Fruit fly (Drosophila melanogaster) whole organism, embryonic: Measurements from ENCODE around the gene CG11703.

Source experiments
- Ada2b ChIP-seq: fragments of 200-800 bp; sonication (Bioruptor generic); IDR thresholded peaks from 2 replicates; pipeline ENCODE4 v1.3.6; 2022; ENCODE audit warnings: missing biosample characterization, missing genetic modification characterization
- Atf6 ChIP-seq: fragments of 200-800 bp; sonication (Bioruptor generic); IDR thresholded peaks from 2 replicates; pipeline ENCODE4 v1.3.6; 2022; ENCODE audit warnings: missing biosample characterization, missing genetic modification characterization
- B-H2 ChIP-seq: fragments of 200-800 bp; sonication (Bioruptor generic); optimal IDR thresholded peaks from 2 replicates; lab custom pipeline; 2018; ENCODE audit warnings: missing biosample characterization, mild to moderate bottlenecking, missing genetic modification characterization
- CG10543 ChIP-seq: fragments of 200-800 bp; sonication (Bioruptor generic); optimal IDR thresholded peaks from 3 replicates; lab custom pipeline; 2017; ENCODE audit warnings: missing biosample characterization, mild to moderate bottlenecking, missing genetic modification characterization, moderate library complexity
- CG11696 ChIP-seq: fragments of 200-800 bp; sonication (Bioruptor generic); IDR thresholded peaks from 2 replicates; pipeline ENCODE4 v1.3.6; 2022; ENCODE audit warnings: missing biosample characterization, missing genetic modification characterization
- CG12659 ChIP-seq: fragments of 200-800 bp; sonication (Bioruptor generic); optimal IDR thresholded peaks from 3 replicates; lab custom pipeline; 2017; ENCODE audit warnings: mild to moderate bottlenecking, missing biosample characterization, missing genetic modification reagents, missing genetic modification characterization
- CG12769 ChIP-seq: fragments of 200-800 bp; sonication (Bioruptor generic); optimal IDR thresholded peaks from 2 replicates; lab custom pipeline; 2019; ENCODE audit warnings: missing biosample characterization, mild to moderate bottlenecking, missing genetic modification characterization, moderate library complexity
- CG13296 ChIP-seq: fragments of 200-800 bp; sonication (Bioruptor generic); optimal IDR thresholded peaks from 3 replicates; lab custom pipeline; 2018; ENCODE audit warnings: missing biosample characterization, mild to moderate bottlenecking, missing genetic modification characterization
- CG13775 ChIP-seq: fragments of 200-800 bp; sonication (Bioruptor generic); optimal IDR thresholded peaks from 3 replicates; lab custom pipeline; 2017; ENCODE audit warnings: missing biosample characterization, mild to moderate bottlenecking, missing genetic modification characterization
- CG13894 ChIP-seq: fragments of 200-800 bp; sonication (Bioruptor generic); optimal IDR thresholded peaks from 3 replicates; lab custom pipeline; 2018; ENCODE audit warnings: missing biosample characterization, mild to moderate bottlenecking, missing genetic modification characterization, moderate library complexity
- CG14014 ChIP-seq: fragments of 200-800 bp; sonication (Bioruptor generic); IDR thresholded peaks from 2 replicates; pipeline ENCODE4 v1.3.6; 2022; ENCODE audit warnings: missing biosample characterization, missing genetic modification characterization
- CG15269 ChIP-seq: fragments of 200-800 bp; sonication (Bioruptor generic); optimal IDR thresholded peaks from 2 replicates; lab custom pipeline; 2018; ENCODE audit warnings: missing biosample characterization, mild to moderate bottlenecking, missing genetic modification characterization, moderate library complexity
- CG17385 ChIP-seq: fragments of 200-800 bp; sonication (Bioruptor generic); optimal IDR thresholded peaks from 3 replicates; lab custom pipeline; 2018; ENCODE audit warnings: missing biosample characterization, mild to moderate bottlenecking, missing genetic modification characterization
- CG1792 ChIP-seq: fragments of 200-800 bp; sonication (Bioruptor generic); optimal IDR thresholded peaks from 2 replicates; lab custom pipeline; 2016; ENCODE audit warnings: missing biosample characterization, missing genetic modification characterization
- CG18599 ChIP-seq: fragments of 200-800 bp; sonication (Bioruptor generic); optimal IDR thresholded peaks from 3 replicates; lab custom pipeline; 2017; ENCODE audit warnings: missing biosample characterization, missing genetic modification characterization, mild to moderate bottlenecking, moderate library complexity, missing genetic modification reagents
- CG31365 ChIP-seq: fragments of 200-800 bp; sonication (Bioruptor generic); optimal IDR thresholded peaks from 2 replicates; lab custom pipeline; 2018; ENCODE audit warnings: missing biosample characterization, mild to moderate bottlenecking, missing genetic modification characterization
- CG3281 ChIP-seq: fragments of 200-800 bp; sonication (Bioruptor generic); optimal IDR thresholded peaks from 3 replicates; lab custom pipeline; 2017; ENCODE audit warnings: missing biosample characterization, mild to moderate bottlenecking, missing genetic modification characterization
- CG3995 ChIP-seq: fragments of 200-800 bp; sonication (Bioruptor generic); optimal IDR thresholded peaks from 3 replicates; lab custom pipeline; 2016; ENCODE audit warnings: missing biosample characterization, missing genetic modification characterization
- CG6175 ChIP-seq: fragments of 200-800 bp; sonication (Bioruptor generic); IDR thresholded peaks from 3 replicates; pipeline ENCODE4 v1.3.6; 2022; ENCODE audit warnings: missing biosample characterization, missing genetic modification characterization
- CG6813 ChIP-seq: fragments of 200-800 bp; sonication (Bioruptor generic); optimal IDR thresholded peaks from 2 replicates; lab custom pipeline; 2017; ENCODE audit warnings: missing biosample characterization, missing genetic modification characterization, mild to moderate bottlenecking, moderate library complexity, missing genetic modification reagents
- CG7987 ChIP-seq: fragments of 200-800 bp; sonication (Bioruptor generic); optimal IDR thresholded peaks from 2 replicates; lab custom pipeline; 2018; ENCODE audit warnings: missing biosample characterization, mild to moderate bottlenecking, missing genetic modification characterization, moderate library complexity
- CG8290 ChIP-seq, 3 experiments: fragments of 200-800 bp; sonication (Bioruptor generic); optimal IDR thresholded peaks; 2 replicates each; lab custom pipeline; 2016 to 2019; ENCODE audit warnings: missing biosample characterization in 3 of 3, missing genetic modification characterization in 3 of 3, mild to moderate bottlenecking in 2 of 3, moderate library complexity in 1 of 3
- Dad ChIP-seq: fragments of 200-800 bp; sonication (Bioruptor generic); optimal IDR thresholded peaks from 3 replicates; lab custom pipeline; 2016; ENCODE audit warnings: missing biosample characterization, missing genetic modification characterization
- E2f1 ChIP-seq: fragments of 200-800 bp; sonication (Bioruptor generic); IDR thresholded peaks from 2 replicates; pipeline ENCODE4 v1.3.6; 2022; ENCODE audit warnings: missing biosample characterization, missing genetic modification characterization
- Fer2 ChIP-seq: fragments of 200-800 bp; sonication (Bioruptor generic); optimal IDR thresholded peaks from 2 replicates; lab custom pipeline; 2018; ENCODE audit warnings: missing biosample characterization, mild to moderate bottlenecking, missing genetic modification characterization, moderate library complexity
- HHEX ChIP-seq: fragments of 200-800 bp; sonication (Bioruptor generic); optimal IDR thresholded peaks from 3 replicates; lab custom pipeline; 2017; ENCODE audit warnings: missing biosample characterization, mild to moderate bottlenecking, missing genetic modification characterization, missing genetic modification reagents
- HmgZ ChIP-seq: fragments of 200-800 bp; sonication (Bioruptor generic); optimal IDR thresholded peaks from 2 replicates; lab custom pipeline; 2018; ENCODE audit warnings: missing biosample characterization, mild to moderate bottlenecking, missing genetic modification characterization
- Med ChIP-seq: fragments of 200-800 bp; sonication (Bioruptor generic); peaks from one replicate; lab custom pipeline; 2016; ENCODE audit warnings: missing biosample characterization, missing genetic modification characterization, mild to moderate bottlenecking, inconsistent platforms, moderate library complexity
- Nf-YC ChIP-seq: fragments of 200-800 bp; optimal IDR thresholded peaks from 3 replicates; lab custom pipeline; 2019; ENCODE audit warnings: missing biosample characterization, mild to moderate bottlenecking, missing genetic modification characterization, moderate library complexity
- Pdp1 ChIP-seq, 2 experiments: fragments of 200-800 bp; sonication (Bioruptor generic); optimal IDR thresholded peaks; 3 replicates each; lab custom pipeline; 2016; ENCODE audit warnings: missing biosample characterization in 2 of 2, missing genetic modification characterization in 2 of 2, mild to moderate bottlenecking in 1 of 2, moderate library complexity in 1 of 2
- Rfx ChIP-seq: fragments of 200-800 bp; sonication (Bioruptor generic); IDR thresholded peaks from 2 replicates; pipeline ENCODE4 v1.3.6; 2022; ENCODE audit warnings: missing biosample characterization, missing genetic modification characterization
- Vsx1 ChIP-seq: fragments of 200-800 bp; sonication (Bioruptor generic); optimal IDR thresholded peaks from 2 replicates; lab custom pipeline; 2017; ENCODE audit warnings: missing biosample characterization, mild to moderate bottlenecking, missing genetic modification characterization, missing genetic modification reagents
- abd-A ChIP-seq: fragments of 200-800 bp; sonication (Bioruptor generic); optimal IDR thresholded peaks from 3 replicates; lab custom pipeline; 2019; ENCODE audit warnings: missing biosample characterization, mild to moderate bottlenecking, missing genetic modification characterization, moderate library complexity
- ap ChIP-seq: fragments of 200-800 bp; sonication (Bioruptor generic); IDR thresholded peaks from 2 replicates; pipeline ENCODE4 v1.3.6; 2022; ENCODE audit warnings: missing biosample characterization, missing genetic modification characterization
- cad ChIP-seq: fragments of >200 bp; optimal IDR thresholded peaks from 2 replicates; lab custom pipeline; 2017; ENCODE audit warnings: missing biosample characterization, missing genetic modification characterization
- chif ChIP-seq, 2 experiments: fragments of 200-800 bp; sonication (Bioruptor generic); optimal IDR thresholded peaks; 3 replicates each; lab custom pipeline; 2016; ENCODE audit warnings: missing biosample characterization in 2 of 2, missing genetic modification characterization in 2 of 2
- crol ChIP-seq: fragments of 200-800 bp; sonication (Bioruptor generic); IDR thresholded peaks from 2 replicates; pipeline ENCODE4 v1.3.6; 2022; ENCODE audit warnings: missing biosample characterization, missing genetic modification characterization
- grn ChIP-seq: fragments of 200-800 bp; sonication (Bioruptor generic); optimal IDR thresholded peaks from 3 replicates; lab custom pipeline; 2017; ENCODE audit warnings: missing biosample characterization, missing genetic modification characterization
- gro ChIP-seq: fragments of 200-800 bp; sonication (Bioruptor generic); optimal IDR thresholded peaks from 2 replicates; lab custom pipeline; 2016; ENCODE audit warnings: missing biosample characterization, missing genetic modification characterization
- inv ChIP-seq: fragments of 200-800 bp; sonication (Bioruptor generic); IDR thresholded peaks from 2 replicates; pipeline ENCODE4 v1.3.6; 2022; ENCODE audit warnings: missing biosample characterization, missing genetic modification characterization; ENCODE audit not compliant: partially characterized antibody
- kah ChIP-seq: fragments of 200-800 bp; sonication (Bioruptor generic); optimal IDR thresholded peaks from 2 replicates; lab custom pipeline; 2018; ENCODE audit warnings: missing biosample characterization, mild to moderate bottlenecking, missing genetic modification characterization
- lab ChIP-seq: fragments of 200-800 bp; sonication (Bioruptor generic); optimal IDR thresholded peaks from 3 replicates; lab custom pipeline; 2017; ENCODE audit warnings: missing biosample characterization, missing genetic modification characterization, mild to moderate bottlenecking, moderate library complexity, missing genetic modification reagents
- luna ChIP-seq: fragments of 200-800 bp; sonication (Bioruptor generic); optimal IDR thresholded peaks from 2 replicates; lab custom pipeline; 2016; ENCODE audit warnings: missing biosample characterization, missing genetic modification characterization
- pita ChIP-seq: fragments of 200-800 bp; sonication (Bioruptor generic); optimal IDR thresholded peaks from 2 replicates; lab custom pipeline; 2017; ENCODE audit warnings: missing biosample characterization, mild to moderate bottlenecking, missing genetic modification characterization
- rib ChIP-seq: fragments of 200-800 bp; sonication (Bioruptor generic); IDR thresholded peaks from 2 replicates; pipeline ENCODE4 v1.3.6; 2022; ENCODE audit warnings: missing biosample characterization, missing genetic modification characterization
- seq ChIP-seq: fragments of 200-800 bp; sonication (Bioruptor generic); IDR thresholded peaks from 2 replicates; pipeline ENCODE4 v1.3.6; 2022; ENCODE audit warnings: missing biosample characterization, missing genetic modification characterization
- vvl ChIP-seq: fragments of 200-800 bp; sonication (Bioruptor generic); IDR thresholded peaks from 2 replicates; pipeline ENCODE4 v1.3.6; 2022; ENCODE audit warnings: missing biosample characterization, missing genetic modification characterization
- wdn ChIP-seq: fragments of 200-800 bp; sonication (Bioruptor generic); IDR thresholded peaks from 2 replicates; pipeline ENCODE4 v1.3.6; 2022; ENCODE audit warnings: missing biosample characterization, missing genetic modification characterization

CG11703 gene

DNA sequence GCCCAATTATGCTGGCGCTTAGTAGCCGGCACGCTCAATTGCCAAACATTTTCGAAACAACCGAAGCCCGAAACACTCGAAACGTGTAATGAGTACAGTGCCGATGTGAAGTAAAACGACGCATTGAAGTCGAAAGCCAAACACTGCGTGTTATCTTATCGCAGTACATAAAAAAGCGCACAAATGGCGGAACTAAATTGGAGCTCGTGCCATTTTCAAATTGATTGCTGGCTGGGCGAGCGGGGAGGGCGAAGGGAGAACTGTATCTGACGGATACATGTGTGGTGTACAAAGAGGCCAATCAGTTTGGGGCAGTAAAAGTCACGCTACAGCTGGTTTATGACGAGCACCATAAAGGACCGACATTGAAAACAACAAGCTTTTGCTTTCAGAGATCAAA lies 4.6 kb downstream of the CG11703 start (continued):
- TF ChIP-seq kah (GFP tag; lab: Kevin White, UChicago) (no peak), CG31365 (tag; lab: Kevin White, UChicago) (peak; percentile 30), HmgZ (tag; lab: Kevin White, UChicago) (peak; percentile 56), CG3281 (peak; percentile 28), B-H2 (GFP tag; lab: Kevin White, UChicago) (peak; percentile 61), luna (GFP tag; lab: Kevin White, UChicago) (no peak), Nf-YC (tag; lab: Kevin White, UChicago) (peak; percentile 73), rib (peak; percentile 85), CG14014 (peak; percentile 34; the same call in 1 of the 2 replicates), crol (GFP tag; lab: Robert Waterston, UW) (peak; percentile 91), lab (GFP tag; lab: Kevin White, UChicago) (peak; percentile 74), HHEX (GFP tag; lab: Kevin White, UChicago) (peak; percentile 36), CG15269 (peak; percentile 41), CG12769 (tag; lab: Kevin White, UChicago) (peak; percentile 76), CG17385 (GFP tag; lab: Kevin White, UChicago) (peak; percentile 11), Dad (GFP tag; lab: Kevin White, UChicago) (no peak), Pdp1 (GFP tag; optimal IDR thresholded peaks at IDR 0.05; lab: Kevin White, UChicago) (no peak), CG10543 (GFP tag; lab: Kevin White, UChicago) (peak; percentile 74), vvl (GFP tag; lab: Robert Waterston, UW) (peak; percentile 20; the same call in 1 of the 2 replicates), CG13894 (tag; lab: Kevin White, UChicago) (peak; percentile 61), Ada2b (GFP tag; lab: Robert Waterston, UW) (no peak), CG1792 (GFP tag; lab: Kevin White, UChicago) (no peak), Rfx (GFP tag; lab: Robert Waterston, UW) (peak; percentile 19; the same call in 1 of the 2 replicates), Fer2 (tag; lab: Kevin White, UChicago) (peak; percentile 18), Vsx1 (GFP tag; lab: Kevin White, UChicago) (peak; percentile 38), CG13775 (GFP tag; lab: Kevin White, UChicago) (no peak), grn (peak; percentile 45), ap (GFP tag; lab: Robert Waterston, UW) (no peak), CG18599 (GFP tag; lab: Kevin White, UChicago) (peak; percentile 24), Med (GFP tag; lab: Kevin White, UChicago) (peak; percentile 77), E2f1 (GFP tag; lab: Robert Waterston, UW) (no peak), CG12659 (no peak), CG11696 (GFP tag; lab: Robert Waterston, UW) (no peak), CG8290 (GFP tag; optimal IDR thresholded peaks at IDR 0.05; lab: Kevin White, UChicago) (no peak), CG8290 (tag; optimal IDR thresholded peaks at IDR 0.05; lab: Kevin White, UChicago) (peak in 1 of 2 experiments; percentile 56), wdn (peak; percentile 36; the same call in 1 of the 2 replicates), CG3995 (GFP tag; lab: Kevin White, UChicago) (peak; percentile 37), CG7987 (GFP tag; lab: Kevin White, UChicago) (peak; percentile 17), cad (GFP tag; lab: Kevin White, UChicago) (no peak), Atf6 (GFP tag; lab: Robert Waterston, UW) (peak; percentile 44), chif (GFP tag; optimal IDR thresholded peaks at IDR 0.05; lab: Kevin White, UChicago) (no peak), inv (GFP tag; lab: Robert Waterston, UW) (0 out of 2 replicates have a peak, but pooled peaks have one; percentile 11), pita (GFP tag; lab: Kevin White, UChicago) (no peak), CG6175 (GFP tag; lab: Robert Waterston, UW) (0 out of 3 replicates have a peak, but pooled peaks have one; percentile 34), gro (peak; percentile 62), CG6813 (GFP tag; lab: Kevin White, UChicago) (peak; percentile 16), seq (peak; percentile 6; the same call in 1 of the 2 replicates), abd-A (tag; lab: Kevin White, UChicago) (peak; percentile 51), CG13296 (GFP tag; lab: Kevin White, UChicago) (peak; percentile 53)
- TF ChIP-seq, all 482 proteins: peak for 64
